Fruit fly (Drosophila melanogaster): ENCODE results near the gene LManII.
A peak's percentile ranks its signal among the peaks of the same experiment; 100 is the strongest.

LManII gene

dm6 chr2L:10437317-10437716 lies 20.1 kb upstream of the LManII start, which contains the start of gene STUB1 (continued):
- TF ChIP-seq CG17328 (GFP tag; IDR thresholded peaks at IDR 0.05) (no peak), Antp (GFP tag; optimal IDR thresholded peaks at IDR 0.05) (peak; percentile 55), luna (GFP tag; optimal IDR thresholded peaks at IDR 0.05) (peak; percentile 3), CG13296 (GFP tag; optimal IDR thresholded peaks at IDR 0.05) (no peak), knrl (GFP tag; IDR thresholded peaks at IDR 0.05; ENCODE audit: partially characterized antibody) (peak; percentile 97), sens-2 (GFP tag; IDR thresholded peaks at IDR 0.05) (no peak), CG9797 (GFP tag; optimal IDR thresholded peaks at IDR 0.05) (no peak), esg (GFP tag; conservative IDR thresholded peaks at IDR 0.05) (no peak), usp (GFP tag; optimal IDR thresholded peaks at IDR 0.05) (no peak), Ssrp (tag; optimal IDR thresholded peaks at IDR 0.05) (no peak), YL-1 (GFP tag; optimal IDR thresholded peaks at IDR 0.05) (peak; percentile 43), ERR (GFP tag; optimal IDR thresholded peaks at IDR 0.05) (peak; percentile 19), unc-4 (GFP tag; IDR thresholded peaks at IDR 0.05; ENCODE audit: partially characterized antibody) (peak; percentile 96), gce (GFP tag; IDR thresholded peaks at IDR 0.05) (no peak), Dref (GFP tag; IDR thresholded peaks at IDR 0.05) (peak; percentile 94), CG3995 (GFP tag; optimal IDR thresholded peaks at IDR 0.05) (peak; percentile 59), CG33557 (GFP tag; optimal IDR thresholded peaks at IDR 0.05) (no peak), CG8765 (GFP tag; IDR thresholded peaks at IDR 0.05) (no peak), Dip2 (GFP tag; IDR thresholded peaks at IDR 0.05) (no peak), CG10565 (GFP tag; optimal IDR thresholded peaks at IDR 0.05) (no peak), fd96Cb (tag; optimal IDR thresholded peaks at IDR 0.05) (no peak), Gug (GFP tag; IDR thresholded peaks at IDR 0.05) (peak; percentile 57; the same call in 1 of the 4 replicates), psq (GFP tag; optimal IDR thresholded peaks at IDR 0.05) (no peak), zen2 (GFP tag; IDR thresholded peaks at IDR 0.05; ENCODE audit: partially characterized antibody) (peak; percentile 99), dimm (GFP tag; IDR thresholded peaks at IDR 0.05) (no peak), CG15601 (tag; optimal IDR thresholded peaks at IDR 0.05) (no peak), HLH54F (GFP tag; optimal IDR thresholded peaks at IDR 0.05) (peak; percentile 13), CG11398 (GFP tag; optimal IDR thresholded peaks at IDR 0.05) (no peak), ken (GFP tag; IDR thresholded peaks at IDR 0.05) (no peak), ATbp (GFP tag; optimal IDR thresholded peaks at IDR 0.05) (no peak), p53 (GFP tag; optimal IDR thresholded peaks at IDR 0.05) (no peak), E2f2 (GFP tag; IDR thresholded peaks at IDR 0.05) (peak; percentile 87), dmrt11E (tag; optimal IDR thresholded peaks at IDR 0.05) (no peak), Hr3 (GFP tag; optimal IDR thresholded peaks at IDR 0.05) (no peak), zfh2 (GFP tag; optimal IDR thresholded peaks at IDR 0.05) (peak; percentile 57), Deaf1 (tag; optimal IDR thresholded peaks at IDR 0.05) (no peak), CHES-1-like (GFP tag; optimal IDR thresholded peaks at IDR 0.05) (peak; percentile 43), vnd (GFP tag; IDR thresholded peaks at IDR 0.05; ENCODE audit: partially characterized antibody) (peak; percentile 98), pum (GFP tag; optimal IDR thresholded peaks at IDR 0.05) (peak; percentile 8), en (GFP tag; optimal IDR thresholded peaks at IDR 0.05) (no peak), bcd (GFP tag; optimal IDR thresholded peaks at IDR 0.05) (no peak), run (tag; optimal IDR thresholded peaks at IDR 0.05) (no peak), tna (GFP tag; IDR thresholded peaks at IDR 0.05; ENCODE audit: partially characterized antibody) (peak; percentile 97), gcm2 (GFP tag; optimal IDR thresholded peaks at IDR 0.05) (no peak), ato (GFP tag; IDR thresholded peaks at IDR 0.05; ENCODE audit: partially characterized antibody) (peak; percentile 93), CG13894 (tag; optimal IDR thresholded peaks at IDR 0.05) (no peak), fd3F (GFP tag; optimal IDR thresholded peaks at IDR 0.05) (no peak), Poxn (GFP tag; IDR thresholded peaks at IDR 0.05) (no peak), CG10979 (tag; optimal IDR thresholded peaks at IDR 0.05) (no peak), CG10274 (GFP tag; optimal IDR thresholded peaks at IDR 0.05) (no peak), nmo (GFP tag; optimal IDR thresholded peaks at IDR 0.05) (peak; percentile 9), CG10147 (GFP tag; optimal IDR thresholded peaks at IDR 0.05) (no peak)

Measured in whole organism, embryonic.